Worm (Caenorhabditis elegans): ENCODE data around the gene F43C11.3.

DNA sequence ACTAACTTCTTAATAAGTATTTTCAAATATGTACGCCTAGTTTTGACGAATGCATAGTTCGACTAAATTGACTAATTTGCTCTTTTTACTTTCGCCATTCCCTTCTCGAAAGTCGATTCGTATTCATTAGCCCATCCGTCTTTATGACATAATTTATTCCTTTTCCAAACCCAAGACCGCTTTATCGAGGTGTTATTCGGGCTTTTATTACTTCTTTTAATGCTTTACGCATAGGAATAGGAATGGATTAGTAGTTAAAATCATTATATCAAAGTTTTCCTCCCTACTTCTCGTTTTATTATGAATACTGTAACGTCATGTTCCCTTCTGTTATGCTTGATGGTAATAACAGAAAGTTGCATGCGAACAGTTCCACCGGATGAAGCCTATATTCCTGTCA, 21.9 kb downstream of the F43C11.3 start, which contains the start of gene F16G10.2:
- TF ChIP-seq elt-3 (tag; optimal IDR thresholded peaks at IDR 0.05) (no peak), ztf-11 (tag; optimal IDR thresholded peaks at IDR 0.05) (no peak), lin-13 (tag; optimal IDR thresholded peaks at IDR 0.05) (no peak), pha-4 (tag; optimal IDR thresholded peaks at IDR 0.05) (no peak), flh-1 (GFP tag; optimal IDR thresholded peaks at IDR 0.05) (no peak), nhr-28 (tag; optimal IDR thresholded peaks at IDR 0.05) (no peak), nhr-12 (tag; optimal IDR thresholded peaks at IDR 0.05) (no peak), snpc-4 (tag; optimal IDR thresholded peaks at IDR 0.05) (no peak), M03D4.4 (tag; optimal IDR thresholded peaks at IDR 0.05) (no peak), unc-62 (GFP tag; optimal IDR thresholded peaks at IDR 0.05) (no peak), nhr-76 (tag; optimal IDR thresholded peaks at IDR 0.05) (no peak), ces-1 (GFP tag; optimal IDR thresholded peaks at IDR 0.05) (no peak), mep-1 (tag; optimal IDR thresholded peaks at IDR 0.05) (no peak), unc-39 (tag; optimal IDR thresholded peaks at IDR 0.05) (no peak)

Measured in whole organism, mixed stage, embryonic.